Worm (Caenorhabditis elegans): ENCODE results near the gene nhr-209.
A peak's percentile ranks its signal among the peaks of the same experiment; 100 is the strongest.

The nhr-209 gene

ce11 chrV:12065859-12066258 lies 32.1 kb upstream of the nhr-209 start:
- no peak for TF ChIP-seq K12H6.12 (tag; optimal IDR thresholded peaks at IDR 0.05)
- TF ChIP-seq cebp-2 (GFP tag; IDR thresholded peaks at IDR 0.05): no peak
- no peak for TF ChIP-seq hlh-26 (GFP tag; conservative IDR thresholded peaks at IDR 0.05)
- no peak for TF ChIP-seq ztf-3 (GFP tag; optimal IDR thresholded peaks at IDR 0.05)
- no peak for TF ChIP-seq ztf-22 (GFP tag; optimal IDR thresholded peaks at IDR 0.05)
- TF ChIP-seq aptf-2 (GFP tag; conservative IDR thresholded peaks at IDR 0.05): no peak
- TF ChIP-seq F57C9.4 (tag; optimal IDR thresholded peaks at IDR 0.05): no peak
- TF ChIP-seq madf-8 (GFP tag; conservative IDR thresholded peaks at IDR 0.05): no peak
- no peak for TF ChIP-seq ztf-25 (GFP tag; IDR thresholded peaks at IDR 0.05)
- no peak for TF ChIP-seq F39B2.1 (GFP tag; IDR thresholded peaks at IDR 0.05)
- no peak for TF ChIP-seq rpc-1 (optimal IDR thresholded peaks at IDR 0.05)
- no peak for TF ChIP-seq rpc-1 (tag; optimal IDR thresholded peaks at IDR 0.05)
- no peak for TF ChIP-seq madf-10 (tag; optimal IDR thresholded peaks at IDR 0.05)
- no peak for TF ChIP-seq ztf-28 (GFP tag; IDR thresholded peaks at IDR 0.05)
- TF ChIP-seq dpl-1 (GFP tag; optimal IDR thresholded peaks at IDR 0.05): peak; percentile 20
- TF ChIP-seq let-607 (tag; optimal IDR thresholded peaks at IDR 0.05): no peak
- TF ChIP-seq mes-4 (tag; optimal IDR thresholded peaks at IDR 0.05): no peak
- no peak for TF ChIP-seq Y53G8AR.9 (GFP tag; conservative IDR thresholded peaks at IDR 0.05)
- no peak for TF ChIP-seq C17E4.6 (GFP tag; IDR thresholded peaks at IDR 0.05)
- TF ChIP-seq sdz-38 (tag; optimal IDR thresholded peaks at IDR 0.05): no peak
- no peak for TF ChIP-seq F10E7.11 (tag; optimal IDR thresholded peaks at IDR 0.05)
- no peak for TF ChIP-seq fkh-3 (tag; optimal IDR thresholded peaks at IDR 0.05)
- TF ChIP-seq K11D2.4 (GFP tag; IDR thresholded peaks at IDR 0.05): 0 out of 2 replicates have a peak, but pooled peaks have one; percentile 18
- TF ChIP-seq chd-7 (tag; optimal IDR thresholded peaks at IDR 0.05): no peak
- no peak for TF ChIP-seq F55B11.4 (tag; optimal IDR thresholded peaks at IDR 0.05; ENCODE audit: borderline replicate concordance, insufficient read depth)
- TF ChIP-seq Y53F4B.3 (GFP tag; IDR thresholded peaks at IDR 0.05): no peak
- TF ChIP-seq snpc-4 (GFP tag; optimal IDR thresholded peaks at IDR 0.05): no peak
- peak in 1 of 4 experiments; percentile 49 for TF ChIP-seq snpc-4 (tag; optimal IDR thresholded peaks at IDR 0.05)
- no peak for TF ChIP-seq ama-1 (optimal IDR thresholded peaks at IDR 0.05)
- no peak for TF ChIP-seq ama-1 (GFP tag; optimal IDR thresholded peaks at IDR 0.05)
- no peak for TF ChIP-seq him-1 (tag; optimal IDR thresholded peaks at IDR 0.05)
- TF ChIP-seq rcor-1 (GFP tag; IDR thresholded peaks at IDR 0.05): no peak
- TF ChIP-seq ceh-58 (GFP tag; IDR thresholded peaks at IDR 0.05): no peak
- no peak for TF ChIP-seq tlf-1 (GFP tag; optimal IDR thresholded peaks at IDR 0.05)
- no peak for TF ChIP-seq lag-1 (GFP tag; IDR thresholded peaks at IDR 0.05)
- TF ChIP-seq snpc-3.4 (tag; optimal IDR thresholded peaks at IDR 0.05): peak; percentile 24
- TF ChIP-seq B0261.1 (tag; optimal IDR thresholded peaks at IDR 0.05): no peak
- no peak for TF ChIP-seq egl-44 (GFP tag; IDR thresholded peaks at IDR 0.05)
- TF ChIP-seq snpc-1.1 (tag; optimal IDR thresholded peaks at IDR 0.05; ENCODE audit: insufficient read depth): no peak
- no peak for TF ChIP-seq ets-4 (GFP tag; optimal IDR thresholded peaks at IDR 0.05)
- TF ChIP-seq F57A8.1 (GFP tag; optimal IDR thresholded peaks at IDR 0.05): no peak
- no peak for TF ChIP-seq nfyb-1 (GFP tag; IDR thresholded peaks at IDR 0.05)
- TF ChIP-seq T26A5.8 (tag; optimal IDR thresholded peaks at IDR 0.05): no peak
- no peak for TF ChIP-seq madf-3 (GFP tag; IDR thresholded peaks at IDR 0.05)
- TF ChIP-seq mcd-1 (GFP tag; IDR thresholded peaks at IDR 0.05): no peak
- TF ChIP-seq unc-130 (GFP tag; optimal IDR thresholded peaks at IDR 0.05): no peak
- no peak for TF ChIP-seq ztf-6 (GFP tag; IDR thresholded peaks at IDR 0.05)
- no peak for TF ChIP-seq attf-6 (GFP tag; IDR thresholded peaks at IDR 0.05)
- no peak for TF ChIP-seq ceh-91 (GFP tag; IDR thresholded peaks at IDR 0.05)
- no peak for TF ChIP-seq F22D6.2 (tag; optimal IDR thresholded peaks at IDR 0.05)
